Worm (Caenorhabditis elegans) whole organism, L3 larva: ENCODE data around the gene grd-14.

Experiments
- R02D3.7 ChIP-seq: fragments of 150-350 bp; optimal IDR thresholded peaks from 2 replicates; lab custom pipeline; 2014; ENCODE audit warnings: missing biosample characterization, missing genetic modification characterization
- ZK546.5 ChIP-seq: sonication (generic microtip); optimal IDR thresholded peaks from 2 replicates; lab custom pipeline; 2017; ENCODE audit warnings: missing biosample characterization, missing genetic modification characterization
- aly-2 ChIP-seq: fragments of 150-350 bp; optimal IDR thresholded peaks from 2 replicates; lab custom pipeline; 2014; ENCODE audit warnings: missing biosample characterization, missing genetic modification characterization
- ama-1 ChIP-seq: fragments of 150-350 bp; optimal IDR thresholded peaks from 2 replicates; lab custom pipeline; 2018
- ceh-16 ChIP-seq: sonication (generic microtip); optimal IDR thresholded peaks from 2 replicates; lab custom pipeline; 2017; ENCODE audit warnings: missing biosample characterization, missing genetic modification characterization
- ceh-28 ChIP-seq: fragments of 150-350 bp; optimal IDR thresholded peaks from 2 replicates; lab custom pipeline; 2014; ENCODE audit warnings: missing biosample characterization, missing genetic modification reagents, missing genetic modification characterization
- ceh-82 ChIP-seq: fragments of 150-350 bp; optimal IDR thresholded peaks from 2 replicates; lab custom pipeline; 2014; ENCODE audit warnings: missing biosample characterization, missing genetic modification characterization
- ceh-9 ChIP-seq: sonication (generic microtip); optimal IDR thresholded peaks from 2 replicates; lab custom pipeline; 2018; ENCODE audit warnings: missing biosample characterization, missing genetic modification characterization
- daf-12 ChIP-seq: fragments of 150-350 bp; optimal IDR thresholded peaks from 2 replicates; lab custom pipeline; 2014; ENCODE audit warnings: missing biosample characterization, missing genetic modification reagents, missing genetic modification characterization
- egl-27 ChIP-seq: sonication (generic microtip); optimal IDR thresholded peaks from 4 replicates; lab custom pipeline; 2017; ENCODE audit warnings: missing biosample characterization, missing genetic modification reagents, missing genetic modification characterization
- egl-5 ChIP-seq: fragments of 150-350 bp; optimal IDR thresholded peaks from 2 replicates; lab custom pipeline; 2017; ENCODE audit warnings: missing biosample characterization, missing genetic modification reagents, missing genetic modification characterization, inconsistent platforms
- elt-1 ChIP-seq: fragments of 150-350 bp; optimal IDR thresholded peaks from 2 replicates; lab custom pipeline; 2014; ENCODE audit warnings: missing biosample characterization, missing genetic modification characterization
- elt-2 ChIP-seq: sonication (generic microtip); optimal IDR thresholded peaks from 2 replicates; lab custom pipeline; 2016; ENCODE audit warnings: missing genetic modification reagents, mild to moderate bottlenecking, missing genetic modification characterization, missing compliant biosample characterization
- elt-3 ChIP-seq, 3 experiments: fragments of 150-350 bp in 1 of 3; sonication (generic microtip) in 2 of 3; optimal IDR thresholded peaks; 2 replicates in 2 of 3; 4 replicates in 1 of 3; lab custom pipeline; 2014 to 2017; ENCODE audit warnings: missing biosample characterization in 3 of 3, missing genetic modification characterization in 3 of 3
- eor-1 ChIP-seq, 2 experiments: fragments of 150-350 bp; optimal IDR thresholded peaks; 2 replicates each; lab custom pipeline; 2014 to 2018; ENCODE audit warnings: missing biosample characterization in 2 of 2, missing genetic modification characterization in 2 of 2
- fkh-10 ChIP-seq: sonication (generic microtip); optimal IDR thresholded peaks from 2 replicates; lab custom pipeline; 2017; ENCODE audit warnings: missing biosample characterization, missing genetic modification reagents, missing genetic modification characterization
- fkh-2 ChIP-seq: fragments of 150-350 bp; optimal IDR thresholded peaks from 2 replicates; lab custom pipeline; 2014; ENCODE audit warnings: missing biosample characterization, missing genetic modification reagents, missing genetic modification characterization
- fos-1 ChIP-seq: fragments of 150-350 bp; optimal IDR thresholded peaks from 2 replicates; lab custom pipeline; 2014; ENCODE audit warnings: missing biosample characterization, missing genetic modification characterization
- hmg-11 ChIP-seq: sonication (generic microtip); optimal IDR thresholded peaks from 2 replicates; lab custom pipeline; 2016; ENCODE audit warnings: missing genetic modification characterization, missing compliant biosample characterization
- jun-1 ChIP-seq: fragments of 150-350 bp; optimal IDR thresholded peaks from 2 replicates; lab custom pipeline; 2014; ENCODE audit warnings: missing biosample characterization, missing genetic modification reagents, missing genetic modification characterization
- lin-15B ChIP-seq: fragments of 150-350 bp; optimal IDR thresholded peaks from 2 replicates; lab custom pipeline; 2014; ENCODE audit warnings: missing biosample characterization, missing genetic modification characterization
- lin-39 ChIP-seq: fragments of 150-350 bp; optimal IDR thresholded peaks from 2 replicates; lab custom pipeline; 2018; ENCODE audit warnings: missing biosample characterization, missing genetic modification reagents, missing genetic modification characterization
- lsy-12 ChIP-seq: sonication (generic microtip); optimal IDR thresholded peaks from 2 replicates; lab custom pipeline; 2016; ENCODE audit warnings: mild to moderate bottlenecking, missing genetic modification characterization, missing compliant biosample characterization
- mdl-1 ChIP-seq: fragments of 150-350 bp; optimal IDR thresholded peaks from 2 replicates; lab custom pipeline; 2014; ENCODE audit warnings: missing biosample characterization, missing genetic modification characterization
- mml-1 ChIP-seq: fragments of 150-350 bp; sonication (generic microtip); optimal IDR thresholded peaks from 3 replicates; lab custom pipeline; 2014; ENCODE audit warnings: missing biosample characterization, missing genetic modification characterization
- nfya-1 ChIP-seq: sonication (generic microtip); optimal IDR thresholded peaks from 2 replicates; lab custom pipeline; 2017; ENCODE audit warnings: missing genetic modification characterization, mild to moderate bottlenecking, missing compliant biosample characterization, antibody characterized with exemption, moderate library complexity; ENCODE audit not compliant: insufficient read depth
- nhr-11 ChIP-seq: fragments of 150-350 bp; optimal IDR thresholded peaks from 2 replicates; lab custom pipeline; 2014; ENCODE audit warnings: missing biosample characterization, missing genetic modification characterization
- nhr-12 ChIP-seq: fragments of 150-350 bp; optimal IDR thresholded peaks from 2 replicates; lab custom pipeline; 2014; ENCODE audit warnings: missing biosample characterization, missing genetic modification characterization
- nhr-23 ChIP-seq: fragments of 150-350 bp; optimal IDR thresholded peaks from 2 replicates; lab custom pipeline; 2014; ENCODE audit warnings: missing biosample characterization, missing genetic modification reagents, missing genetic modification characterization
- nhr-237 ChIP-seq: fragments of 150-350 bp; optimal IDR thresholded peaks from 2 replicates; lab custom pipeline; 2014; ENCODE audit warnings: missing biosample characterization, missing genetic modification characterization
- nhr-25 ChIP-seq: sonication (generic microtip); optimal IDR thresholded peaks from 2 replicates; lab custom pipeline; 2017; ENCODE audit warnings: missing biosample characterization, missing genetic modification characterization
- nhr-28 ChIP-seq: fragments of 150-350 bp; optimal IDR thresholded peaks from 2 replicates; lab custom pipeline; 2014; ENCODE audit warnings: missing biosample characterization, missing genetic modification characterization
- nhr-43 ChIP-seq: sonication (generic microtip); optimal IDR thresholded peaks from 2 replicates; lab custom pipeline; 2016; ENCODE audit warnings: mild to moderate bottlenecking, missing genetic modification characterization, missing compliant biosample characterization; ENCODE audit not compliant: poor library complexity, severe bottlenecking
- nhr-67 ChIP-seq: fragments of 150-350 bp; optimal IDR thresholded peaks from 2 replicates; lab custom pipeline; 2014; ENCODE audit warnings: missing biosample characterization, missing genetic modification characterization
- nhr-76 ChIP-seq: fragments of 150-350 bp; sonication (generic microtip); optimal IDR thresholded peaks from 5 replicates; lab custom pipeline; 2014; ENCODE audit warnings: missing biosample characterization, missing genetic modification characterization
- nhr-77 ChIP-seq: fragments of 150-350 bp; optimal IDR thresholded peaks from 2 replicates; lab custom pipeline; 2014; ENCODE audit warnings: missing biosample characterization, missing genetic modification characterization
- pha-4 ChIP-seq: fragments of 150-350 bp; optimal IDR thresholded peaks from 2 replicates; lab custom pipeline; 2014; ENCODE audit warnings: missing biosample characterization, missing genetic modification reagents, missing genetic modification characterization
- pqm-1 ChIP-seq: fragments of 150-350 bp; optimal IDR thresholded peaks from 2 replicates; lab custom pipeline; 2017; ENCODE audit warnings: missing biosample characterization, missing genetic modification characterization, inconsistent platforms
- sea-2 ChIP-seq: fragments of 150-350 bp; sonication (generic microtip); optimal IDR thresholded peaks from 4 replicates; lab custom pipeline; 2014; ENCODE audit warnings: missing biosample characterization, missing genetic modification reagents, missing genetic modification characterization
- skn-1 ChIP-seq: fragments of 150-350 bp; optimal IDR thresholded peaks from 2 replicates; lab custom pipeline; 2014; ENCODE audit warnings: missing biosample characterization, missing genetic modification characterization
- snpc-4 ChIP-seq: fragments of 150-350 bp; optimal IDR thresholded peaks from 2 replicates; lab custom pipeline; 2014; ENCODE audit warnings: missing biosample characterization, missing genetic modification characterization
- tbx-2 ChIP-seq: sonication (generic microtip); optimal IDR thresholded peaks from 2 replicates; lab custom pipeline; 2016; ENCODE audit warnings: mild to moderate bottlenecking, missing genetic modification characterization, missing compliant biosample characterization
- unc-39 ChIP-seq: sonication (generic microtip); optimal IDR thresholded peaks from 4 replicates; lab custom pipeline; 2017; ENCODE audit warnings: missing biosample characterization, missing genetic modification characterization
- unc-62 ChIP-seq: fragments of 150-350 bp; sonication (generic microtip); optimal IDR thresholded peaks from 4 replicates; lab custom pipeline; 2014; ENCODE audit warnings: missing biosample characterization, missing genetic modification reagents, missing genetic modification characterization
- zag-1 ChIP-seq: fragments of 150-350 bp; optimal IDR thresholded peaks from 2 replicates; lab custom pipeline; 2014; ENCODE audit warnings: missing biosample characterization, missing genetic modification characterization
- ztf-11 ChIP-seq: fragments of 150-350 bp; optimal IDR thresholded peaks from 2 replicates; lab custom pipeline; 2014; ENCODE audit warnings: missing biosample characterization, missing genetic modification characterization
- ztf-4 ChIP-seq: fragments of 150-350 bp; optimal IDR thresholded peaks from 2 replicates; lab custom pipeline; 2014; ENCODE audit warnings: missing biosample characterization, missing genetic modification characterization

grd-14 gene

ce11 chrX:8549026-8549425 lies 49.2 kb downstream of the grd-14 start, which contains the start of gene D2021.4:
TSS of gene D2021.4 (minus strand) at chrX:8549073.
- TF ChIP-seq pha-4 (tag; lab: Kevin White, UChicago) (peak; percentile 32), elt-2 (tag; lab: Kevin White, UChicago) (peak; percentile 87), pqm-1 (tag; lab: Kevin White, UChicago) (peak; percentile 50), eor-1 (tag; optimal IDR thresholded peaks at IDR 0.05; lab: Kevin White, UChicago) (no peak), ztf-11 (tag; lab: Kevin White, UChicago) (no peak)

ce11 chrX:8550099-8550498 lies 50.3 kb downstream of the grd-14 start:
- TF ChIP-seq hmg-11 (peak; percentile 46), pqm-1 (tag; lab: Kevin White, UChicago) (peak; percentile 27), nhr-25 (tag; lab: Kevin White, UChicago) (peak; percentile 96), nhr-237 (tag; lab: Kevin White, UChicago) (no peak), snpc-4 (no peak), jun-1 (no peak), ZK546.5 (tag; lab: Kevin White, UChicago) (no peak), ceh-28 (tag; lab: Kevin White, UChicago) (no peak), elt-2 (tag; lab: Kevin White, UChicago) (peak; percentile 75), nhr-28 (tag; lab: Kevin White, UChicago) (no peak), nhr-43 (peak; percentile 26), elt-1 (tag; lab: Kevin White, UChicago) (peak; percentile 78), eor-1 (tag; optimal IDR thresholded peaks at IDR 0.05; lab: Kevin White, UChicago) (no peak), nfya-1 (tag; lab: Kevin White, UChicago) (peak; percentile 53), unc-39 (no peak), mml-1 (peak; percentile 38), nhr-76 (tag; lab: Kevin White, UChicago) (no peak), mdl-1 (tag; lab: Kevin White, UChicago) (peak; percentile 61), lin-39 (tag; lab: Kevin White, UChicago) (no peak), ztf-11 (tag; lab: Kevin White, UChicago) (no peak), ztf-4 (no peak), elt-3 (tag; optimal IDR thresholded peaks at IDR 0.05; lab: Kevin White, UChicago) (no peak), ceh-82 (tag; lab: Kevin White, UChicago) (no peak), egl-27 (tag; lab: Kevin White, UChicago) (peak; percentile 24), nhr-23 (tag; lab: Kevin White, UChicago) (peak; percentile 61), lin-15B (no peak), ceh-16 (tag; lab: Kevin White, UChicago) (no peak), egl-5 (tag; lab: Kevin White, UChicago) (no peak), nhr-67 (no peak), fos-1 (no peak), fkh-10 (no peak), sea-2 (GFP tag; lab: Kevin White, UChicago) (no peak), nhr-11 (tag; lab: Kevin White, UChicago) (no peak), R02D3.7 (tag; lab: Kevin White, UChicago) (no peak), fkh-2 (tag; lab: Kevin White, UChicago) (no peak), aly-2 (tag; lab: Kevin White, UChicago) (no peak), ceh-9 (tag; lab: Kevin White, UChicago) (no peak), ama-1 (lab: Kevin White, UChicago) (no peak), unc-62 (no peak), zag-1 (tag; lab: Kevin White, UChicago) (no peak), tbx-2 (tag; lab: Kevin White, UChicago) (no peak), pha-4 (tag; lab: Kevin White, UChicago) (peak; percentile 69), nhr-77 (no peak), skn-1 (tag; lab: Kevin White, UChicago) (peak; percentile 0), nhr-12 (tag; lab: Kevin White, UChicago) (no peak), daf-12 (tag; lab: Kevin White, UChicago) (no peak), lsy-12 (no peak)
